Fruit fly (Drosophila melanogaster) Kc167 (cell line): ENCODE measurements around the gene ft.

Source experiments
- Myc ChIP-seq: fragments of >200 bp; optimal IDR thresholded peaks from 2 replicates; lab custom pipeline; 2017; ENCODE audit warnings: missing external identifiers
- Sin3A ChIP-seq: fragments of >200 bp; optimal IDR thresholded peaks from 2 replicates; lab custom pipeline; 2018; ENCODE audit warnings: missing external identifiers
- h ChIP-seq: fragments of >200 bp; optimal IDR thresholded peaks from 3 replicates; lab custom pipeline; 2018; ENCODE audit warnings: missing external identifiers
- insv ChIP-seq: fragments of >200 bp; optimal IDR thresholded peaks from 3 replicates; lab custom pipeline; 2018; ENCODE audit warnings: missing external identifiers
- psq ChIP-seq: fragments of >200 bp; optimal IDR thresholded peaks from 2 replicates; lab custom pipeline; 2017; ENCODE audit warnings: missing external identifiers
- ttk ChIP-seq: sonication (Bioruptor generic); optimal IDR thresholded peaks from 2 replicates; lab custom pipeline; 2017; ENCODE audit warnings: missing external identifiers

The ft gene

DNA sequence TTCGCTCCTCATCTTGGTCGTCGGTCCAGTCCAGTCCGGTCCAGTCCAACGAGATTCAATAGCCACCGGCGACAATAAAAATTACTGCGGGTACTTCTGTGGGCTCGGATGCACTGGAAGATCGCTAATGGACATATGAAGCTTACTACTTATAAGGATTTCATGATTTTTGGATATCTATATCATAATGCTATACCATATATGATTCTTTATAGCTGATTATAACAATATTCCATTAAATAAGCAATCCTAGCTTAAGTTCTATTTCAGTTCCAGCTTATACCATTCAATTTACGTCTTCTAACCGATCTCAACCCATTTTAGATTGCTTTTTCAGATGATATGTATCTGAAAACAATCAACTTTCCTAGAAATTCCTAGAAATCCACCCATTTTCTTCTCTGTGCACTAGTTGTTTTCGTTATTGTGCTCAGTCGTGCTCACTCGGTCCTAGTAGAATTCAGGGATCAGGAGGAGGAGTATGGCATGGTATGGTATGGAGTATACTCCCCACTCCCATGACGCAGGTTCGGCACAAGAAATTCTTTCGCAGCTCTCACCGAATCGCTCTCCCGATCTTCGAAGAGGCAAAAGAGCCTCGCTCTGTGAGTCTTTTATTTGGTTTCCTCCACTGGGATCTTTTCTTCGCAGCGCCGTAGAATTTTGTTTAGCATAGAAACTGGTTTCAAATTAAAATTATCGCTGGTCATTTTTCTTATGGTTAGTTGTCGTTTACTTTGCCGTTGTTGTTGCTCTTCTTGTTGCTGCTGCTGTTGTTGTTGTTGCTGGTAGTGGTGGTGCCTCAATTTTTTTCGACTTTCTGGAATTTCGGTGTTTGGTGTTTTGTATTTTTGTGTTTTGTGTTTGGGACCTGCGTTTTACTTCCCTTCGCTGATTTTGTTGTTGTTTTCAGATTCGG, 665 bp upstream of the ft start:
- TF ChIP-seq psq (lab: Kevin White, UChicago) (no peak), h (lab: Kevin White, UChicago) (no peak), ttk (lab: Kevin White, UChicago) (no peak), Myc (lab: Kevin White, UChicago) (no peak), insv (lab: Kevin White, UChicago) (no peak), Sin3A (lab: Kevin White, UChicago) (no peak)

- TF ChIP-seq Sin3A (lab: Kevin White, UChicago): no peak
- no peak for TF ChIP-seq ttk (lab: Kevin White, UChicago)
- no peak for TF ChIP-seq h (lab: Kevin White, UChicago)
- no peak for TF ChIP-seq psq (lab: Kevin White, UChicago)
- no peak for TF ChIP-seq Myc (lab: Kevin White, UChicago)
- no peak for TF ChIP-seq insv (lab: Kevin White, UChicago)
Measured at dm6 chr2L:4218820-4219219, 2.8 kb downstream of the ft start.

dm6 chr2L:4211335-4211753, 10.3 kb downstream of the ft start:
- TF ChIP-seq ttk (lab: Kevin White, UChicago) (no peak), Sin3A (lab: Kevin White, UChicago) (no peak), psq (lab: Kevin White, UChicago) (no peak), h (lab: Kevin White, UChicago) (no peak), insv (lab: Kevin White, UChicago) (no peak), Myc (lab: Kevin White, UChicago) (no peak)

DNA sequence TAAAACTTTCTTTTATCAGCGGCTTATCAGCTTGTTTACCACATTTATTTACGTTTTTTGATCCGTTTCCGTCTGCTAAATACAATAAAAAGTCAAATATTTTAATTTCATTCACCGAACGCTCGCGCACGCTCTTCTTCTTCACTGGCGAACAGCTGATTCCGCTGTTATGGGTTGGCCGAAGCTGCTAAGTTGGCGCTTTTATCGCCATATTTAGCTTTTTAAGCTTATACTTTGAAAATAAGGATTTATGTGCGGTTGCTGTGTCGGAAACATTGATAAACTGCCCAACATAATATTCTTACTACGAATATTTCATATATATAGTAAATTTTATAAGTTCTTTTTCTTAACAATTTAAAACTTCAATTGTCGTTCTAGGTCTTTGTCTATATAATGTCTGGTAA, 23.7 kb downstream of the ft start, which contains the start of gene Naprt:
Naprt (minus strand) TSS at position 159 of the 407 bp plus-strand sequence.
- TF ChIP-seq h (lab: Kevin White, UChicago): no peak
- TF ChIP-seq insv (lab: Kevin White, UChicago): no peak
- no peak for TF ChIP-seq ttk (lab: Kevin White, UChicago)
- no peak for TF ChIP-seq psq (lab: Kevin White, UChicago)
- no peak for TF ChIP-seq Myc (lab: Kevin White, UChicago)
- TF ChIP-seq Sin3A (lab: Kevin White, UChicago): no peak

DNA sequence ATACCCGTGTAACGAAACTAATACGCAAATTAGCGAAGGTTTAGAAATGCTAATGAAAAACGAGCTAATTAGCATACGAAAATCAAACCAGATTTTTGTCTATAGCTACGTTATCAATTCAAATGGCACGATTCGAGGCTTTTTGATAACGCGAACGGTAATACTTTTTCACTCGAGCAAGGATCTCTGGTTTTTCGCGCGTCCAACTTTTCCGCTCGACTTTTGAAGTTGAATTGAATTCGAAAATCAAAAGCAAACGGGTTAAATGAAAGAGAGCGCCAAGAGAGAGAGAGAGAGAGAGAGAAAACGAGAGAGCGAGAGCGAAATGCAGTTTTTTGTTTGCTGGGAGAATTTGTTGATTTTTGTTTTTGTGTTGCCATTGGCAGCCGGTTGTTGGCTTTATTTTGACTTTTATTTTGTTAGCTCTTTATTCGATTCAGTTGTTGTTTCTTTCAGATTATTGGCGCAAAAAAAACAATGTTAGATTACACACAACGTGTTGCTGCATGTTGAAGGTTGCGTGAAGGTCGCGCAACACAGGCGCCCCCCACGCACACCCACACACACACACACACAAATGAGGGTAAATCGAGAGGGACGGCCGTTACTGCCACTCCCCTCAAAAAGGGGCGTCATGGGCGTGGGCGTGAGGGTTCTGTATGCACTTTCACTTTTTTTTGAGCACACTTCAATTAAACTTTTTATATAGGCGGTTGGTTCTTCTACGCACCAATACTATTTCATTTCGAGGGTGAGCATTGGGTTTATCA, 24.3 kb downstream of the ft start:
- TF ChIP-seq Myc (lab: Kevin White, UChicago): no peak
- no peak for TF ChIP-seq Sin3A (lab: Kevin White, UChicago)
- no peak for TF ChIP-seq psq (lab: Kevin White, UChicago)
- TF ChIP-seq h (lab: Kevin White, UChicago): no peak
- TF ChIP-seq insv (lab: Kevin White, UChicago): no peak
- TF ChIP-seq ttk (lab: Kevin White, UChicago): no peak

DNA sequence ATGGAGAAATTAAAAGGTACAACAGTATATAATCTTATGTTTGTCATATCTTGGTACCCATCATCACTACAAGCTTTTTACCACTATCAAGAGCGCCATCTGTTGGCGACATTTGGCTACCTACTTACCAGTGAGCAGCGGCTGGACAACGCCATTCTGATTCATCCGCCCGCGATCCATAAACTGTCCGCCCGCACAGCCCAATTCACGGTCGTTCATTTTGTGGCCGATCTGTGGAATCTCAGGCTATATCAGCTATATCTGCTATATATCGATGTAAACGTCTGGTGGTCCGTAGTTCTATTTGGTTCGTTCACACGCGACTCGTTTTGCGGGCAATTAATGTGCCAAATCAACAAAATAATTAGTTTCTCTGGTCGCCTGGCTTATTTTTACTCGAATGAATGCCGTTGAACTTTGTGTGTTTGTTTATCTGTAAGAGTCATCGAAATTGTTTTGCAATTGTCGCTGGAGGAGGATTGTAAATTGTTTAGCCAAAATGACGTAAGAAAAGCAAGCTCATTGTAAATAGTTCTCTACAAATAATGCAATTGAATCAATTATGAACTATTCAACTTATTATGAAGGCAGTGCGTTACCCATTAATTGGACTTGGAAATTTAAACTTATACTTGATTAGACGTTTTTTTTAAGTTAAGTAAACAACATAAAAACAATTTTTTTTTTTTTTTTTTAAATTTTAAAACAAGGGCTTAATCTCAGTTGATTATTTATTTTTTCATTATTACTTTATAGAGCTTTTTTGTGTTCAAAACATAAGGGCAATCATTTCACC, 25.1 kb downstream of the ft start:
- TF ChIP-seq Myc (lab: Kevin White, UChicago) (no peak), psq (lab: Kevin White, UChicago) (no peak), h (lab: Kevin White, UChicago) (no peak)

DNA sequence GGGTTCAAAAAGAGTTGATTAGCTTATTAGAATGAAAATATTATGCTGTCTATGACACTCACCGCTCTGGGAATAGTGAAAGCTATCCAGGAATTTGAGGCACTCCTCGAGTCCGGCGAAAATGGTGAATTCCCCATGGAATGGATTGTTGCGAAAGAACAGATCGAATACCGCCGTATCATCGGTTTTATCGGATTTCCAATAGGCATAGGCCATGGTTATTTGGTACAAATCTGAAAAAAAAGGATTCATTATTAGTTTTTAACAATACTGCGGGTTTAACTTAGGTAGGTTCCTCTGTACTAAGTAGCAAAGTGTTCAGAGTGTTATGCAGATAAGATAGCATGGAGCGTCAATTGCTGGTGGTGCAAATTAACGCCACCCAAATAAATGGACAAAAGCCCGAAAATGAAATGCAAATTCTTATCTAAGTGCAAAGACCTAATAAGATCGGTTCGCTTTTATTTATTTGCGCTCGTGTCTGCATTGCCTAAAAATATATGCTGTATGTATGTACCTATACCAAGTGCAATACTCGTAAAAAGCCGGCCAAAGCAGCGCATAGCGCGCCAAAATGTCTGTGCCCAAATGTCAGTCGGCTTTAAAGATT, 25.8 kb downstream of the ft start:
- no peak for TF ChIP-seq ttk (lab: Kevin White, UChicago)
- TF ChIP-seq h (lab: Kevin White, UChicago): no peak
- TF ChIP-seq insv (lab: Kevin White, UChicago): no peak
- no peak for TF ChIP-seq Myc (lab: Kevin White, UChicago)
- TF ChIP-seq psq (lab: Kevin White, UChicago): no peak
- TF ChIP-seq Sin3A (lab: Kevin White, UChicago): no peak

dm6 chr2L:4187631-4188173, 33.9 kb downstream of the ft start, which contains the start of the genes Tbcc and lectin-24Db:
TSS of gene Tbcc (minus strand) at chr2L:4187793.
TSS of gene lectin-24Db (plus strand) at chr2L:4188123.
- TF ChIP-seq insv (lab: Kevin White, UChicago) (no peak), ttk (lab: Kevin White, UChicago) (no peak), Sin3A (lab: Kevin White, UChicago) (no peak), psq (lab: Kevin White, UChicago) (no peak), Myc (lab: Kevin White, UChicago) (no peak), h (lab: Kevin White, UChicago) (no peak)

DNA sequence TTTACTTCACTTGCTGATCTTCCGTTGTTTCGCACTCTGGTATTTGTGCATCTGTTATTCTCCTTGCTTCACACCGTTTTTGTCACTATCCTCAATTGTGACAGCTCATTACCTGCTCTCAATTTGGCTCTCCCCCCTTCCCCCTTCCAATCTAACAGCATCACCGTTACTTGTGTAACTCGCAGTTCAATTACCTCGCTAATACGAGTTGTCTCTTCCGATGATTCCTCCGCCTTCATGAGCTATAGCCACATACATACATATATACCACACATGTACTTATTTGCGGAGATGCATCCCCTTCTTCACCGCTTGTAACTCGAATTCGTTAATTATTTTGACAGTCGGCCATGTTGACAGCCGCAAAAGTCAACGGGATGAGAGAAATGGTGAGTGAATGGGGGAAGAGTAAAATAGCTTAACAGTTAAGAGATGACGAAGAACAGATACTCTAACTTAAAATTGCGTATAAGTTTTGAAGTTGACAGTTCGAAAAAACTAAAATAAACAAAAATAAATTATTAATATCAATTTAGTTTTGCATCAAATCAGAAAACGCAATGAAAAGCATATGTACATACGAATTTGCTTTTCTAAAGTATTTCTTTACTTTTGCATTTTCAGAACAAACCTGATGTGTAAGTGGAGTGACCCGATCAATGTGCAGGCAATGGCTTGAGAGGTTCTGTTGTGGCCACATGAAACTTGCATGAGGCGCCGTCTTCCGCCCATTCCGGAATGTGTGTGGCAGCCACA, 36.1 kb downstream of the ft start:
- TF ChIP-seq ttk (lab: Kevin White, UChicago): no peak
